Fruit fly (Drosophila melanogaster) whole organism, wandering third instar larva: ENCODE results near the gene Mf.

Source experiments
- Abd-B ChIP-seq: fragments of >200 bp; optimal IDR thresholded peaks from 2 replicates; lab custom pipeline; 2017; ENCODE audit warnings: missing biosample characterization, missing genetic modification characterization
- CG32264 ChIP-seq: fragments of 200-800 bp; sonication (Bioruptor generic); optimal IDR thresholded peaks from 2 replicates; lab custom pipeline; 2016; ENCODE audit warnings: missing biosample characterization, missing genetic modification characterization
- CG9705 ChIP-seq: fragments of 200-800 bp; sonication (Bioruptor generic); optimal IDR thresholded peaks from 2 replicates; lab custom pipeline; 2018; ENCODE audit warnings: missing biosample characterization, mild to moderate bottlenecking, missing genetic modification characterization
- CrebA ChIP-seq: fragments of 200-800 bp; sonication (Bioruptor generic); optimal IDR thresholded peaks from 2 replicates; lab custom pipeline; 2016; ENCODE audit warnings: missing biosample characterization, mild to moderate bottlenecking, missing genetic modification characterization, borderline replicate concordance
- Dfd ChIP-seq: fragments of >200 bp; optimal IDR thresholded peaks from 2 replicates; lab custom pipeline; 2017; ENCODE audit warnings: missing biosample characterization, missing genetic modification characterization
- Dif ChIP-seq: fragments of 200-275, 200-300 bp; sonication (Bioruptor generic); optimal IDR thresholded peaks from 2 replicates; lab custom pipeline; 2018; ENCODE audit warnings: missing biosample characterization, missing genetic modification characterization; ENCODE audit not compliant: partially characterized antibody
- GATAd ChIP-seq: sonication (Bioruptor generic); optimal IDR thresholded peaks from 2 replicates; lab custom pipeline; 2016; ENCODE audit warnings: missing biosample characterization, missing genetic modification characterization
- HLH106 ChIP-seq: fragments of 200-800 bp; optimal IDR thresholded peaks from 3 replicates; lab custom pipeline; 2019; ENCODE audit warnings: missing biosample characterization, mild to moderate bottlenecking, missing genetic modification characterization, moderate library complexity
- Hnf4 ChIP-seq: fragments of 200-800 bp; sonication (Bioruptor generic); optimal IDR thresholded peaks from 2 replicates; lab custom pipeline; 2016; ENCODE audit warnings: missing biosample characterization, mild to moderate bottlenecking, missing genetic modification characterization
- Hr78 ChIP-seq: fragments of >200 bp; optimal IDR thresholded peaks from 2 replicates; lab custom pipeline; 2017; ENCODE audit warnings: missing biosample characterization, missing genetic modification characterization
- Hr83 ChIP-seq: fragments of 200-300 bp; sonication (Bioruptor generic); optimal IDR thresholded peaks from 2 replicates; lab custom pipeline; 2016; ENCODE audit warnings: missing biosample characterization, mild to moderate bottlenecking, missing genetic modification characterization, moderate library complexity; ENCODE audit not compliant: poor library complexity, severe bottlenecking
- Jra ChIP-seq: sonication (Bioruptor generic); optimal IDR thresholded peaks from 2 replicates; lab custom pipeline; 2016; ENCODE audit warnings: missing biosample characterization, missing genetic modification characterization
- Mio ChIP-seq: sonication (Bioruptor generic); optimal IDR thresholded peaks from 2 replicates; lab custom pipeline; 2016; ENCODE audit warnings: missing biosample characterization, missing genetic modification characterization
- Myc ChIP-seq: fragments of >200 bp; optimal IDR thresholded peaks from 2 replicates; lab custom pipeline; 2017
- N ChIP-seq: fragments of >200 bp; optimal IDR thresholded peaks from 2 replicates; lab custom pipeline; 2018; ENCODE audit warnings: missing biosample characterization, missing external identifiers, missing genetic modification characterization
- OdsH ChIP-seq: fragments of 200-800 bp; sonication (Bioruptor generic); optimal IDR thresholded peaks from 2 replicates; lab custom pipeline; 2016; ENCODE audit warnings: missing biosample characterization, mild to moderate bottlenecking, missing genetic modification characterization
- Rel ChIP-seq, 2 experiments: fragments of 200-800 bp; sonication (Bioruptor generic) in 1 of 2; optimal IDR thresholded peaks; 2 replicates in 1 of 2; 3 replicates in 1 of 2; lab custom pipeline; 2016 to 2019; ENCODE audit warnings: mild to moderate bottlenecking in 2 of 2, missing biosample characterization in 2 of 2, missing genetic modification characterization in 2 of 2, moderate library complexity in 1 of 2
- Sp1 ChIP-seq: fragments of 200-800 bp; sonication (Bioruptor generic); optimal IDR thresholded peaks from 3 replicates; lab custom pipeline; 2019; ENCODE audit warnings: missing biosample characterization, mild to moderate bottlenecking, missing genetic modification characterization, moderate library complexity
- Vsx2 ChIP-seq: fragments of 200-300, 225-300 bp; sonication (Bioruptor generic); optimal IDR thresholded peaks from 2 replicates; lab custom pipeline; 2018; ENCODE audit warnings: missing biosample characterization, missing genetic modification characterization; ENCODE audit not compliant: partially characterized antibody
- br ChIP-seq: fragments of 200-800 bp; sonication (Bioruptor generic); optimal IDR thresholded peaks from 2 replicates; lab custom pipeline; 2016; ENCODE audit warnings: missing biosample characterization, missing genetic modification characterization
- brk ChIP-seq: fragments of 200-800 bp; sonication (Bioruptor generic); optimal IDR thresholded peaks from 2 replicates; lab custom pipeline; 2016; ENCODE audit warnings: missing biosample characterization, mild to moderate bottlenecking, missing genetic modification characterization
- dl ChIP-seq, 2 experiments: fragments of 175-275, 200-275 bp in 1 of 2; fragments of 200-275 bp in 1 of 2; sonication (Bioruptor generic); optimal IDR thresholded peaks; lab custom pipeline; 2018; ENCODE audit warnings: mild to moderate bottlenecking in 2 of 2, missing biosample characterization in 2 of 2, missing genetic modification characterization in 2 of 2, moderate library complexity in 2 of 2; ENCODE audit not compliant: partially characterized antibody in 2 of 2, insufficient read depth in 1 of 2
- dmrt93B ChIP-seq: fragments of 200-800 bp; sonication (Bioruptor generic); optimal IDR thresholded peaks from 2 replicates; lab custom pipeline; 2018; ENCODE audit warnings: missing biosample characterization, mild to moderate bottlenecking, missing genetic modification characterization
- dsf ChIP-seq: sonication (Bioruptor generic); optimal IDR thresholded peaks from 2 replicates; lab custom pipeline; 2016; ENCODE audit warnings: missing biosample characterization, missing genetic modification characterization, borderline replicate concordance
- ey ChIP-seq: fragments of 200-800 bp; sonication (Bioruptor generic); optimal IDR thresholded peaks from 2 replicates; lab custom pipeline; 2016; ENCODE audit warnings: missing biosample characterization, missing genetic modification characterization
- foxo ChIP-seq, 2 experiments: fragments of 200-800 bp; sonication (Bioruptor generic); optimal IDR thresholded peaks; 2 replicates in 1 of 2; 3 replicates in 1 of 2; lab custom pipeline; 2016 to 2017; ENCODE audit warnings: missing biosample characterization in 2 of 2, missing genetic modification characterization in 2 of 2
- fru ChIP-seq: fragments of 200-800 bp; sonication (Bioruptor generic); optimal IDR thresholded peaks from 3 replicates; lab custom pipeline; 2016; ENCODE audit warnings: missing biosample characterization, mild to moderate bottlenecking, missing genetic modification characterization
- h ChIP-seq: fragments of 200-800 bp; sonication (Bioruptor generic); optimal IDR thresholded peaks from 3 replicates; lab custom pipeline; 2016; ENCODE audit warnings: missing biosample characterization, mild to moderate bottlenecking, missing genetic modification characterization
- jim ChIP-seq: fragments of 175-275, 200-325 bp; sonication (Bioruptor generic); optimal IDR thresholded peaks from 2 replicates; lab custom pipeline; 2016; ENCODE audit warnings: missing biosample characterization, mild to moderate bottlenecking, missing genetic modification characterization
- lola ChIP-seq: fragments of >200 bp; optimal IDR thresholded peaks from 2 replicates; lab custom pipeline; 2017; ENCODE audit warnings: missing biosample characterization, missing genetic modification characterization
- pan ChIP-seq: fragments of >200 bp; optimal IDR thresholded peaks from 2 replicates; lab custom pipeline; 2017
- psq ChIP-seq: fragments of 200-800 bp; sonication (Bioruptor generic); optimal IDR thresholded peaks from 3 replicates; lab custom pipeline; 2017; ENCODE audit warnings: missing biosample characterization, mild to moderate bottlenecking, missing genetic modification characterization, moderate library complexity
- rgr ChIP-seq: fragments of 200-800 bp; sonication (Bioruptor generic); optimal IDR thresholded peaks from 3 replicates; lab custom pipeline; 2016; ENCODE audit warnings: missing biosample characterization, mild to moderate bottlenecking, missing genetic modification characterization
- sage ChIP-seq: fragments of 200-800 bp; sonication (Bioruptor generic); optimal IDR thresholded peaks from 2 replicates; lab custom pipeline; 2016; ENCODE audit warnings: missing biosample characterization, mild to moderate bottlenecking, missing genetic modification characterization
- sv ChIP-seq: fragments of 200-800 bp; sonication (Bioruptor generic); optimal IDR thresholded peaks from 3 replicates; lab custom pipeline; 2016; ENCODE audit warnings: missing biosample characterization, missing genetic modification characterization
- tai ChIP-seq: sonication (Bioruptor generic); optimal IDR thresholded peaks from 2 replicates; lab custom pipeline; 2016; ENCODE audit warnings: missing biosample characterization, missing genetic modification characterization
- usp ChIP-seq: fragments of >200 bp; optimal IDR thresholded peaks from 2 replicates; lab custom pipeline; 2017; ENCODE audit warnings: missing biosample characterization, missing genetic modification characterization
- woc ChIP-seq: sonication (Bioruptor generic); optimal IDR thresholded peaks from 2 replicates; lab custom pipeline; 2016; ENCODE audit warnings: missing biosample characterization, mild to moderate bottlenecking, missing genetic modification characterization

The Mf gene

dm6 chr3R:15225279-15225730 lies 44.0 kb upstream of the Mf start, which contains the start of the genes CG31344 and Caf1-55:
TSS of gene CG31344 (minus strand) at chr3R:15225329.
TSS of gene Caf1-55 (plus strand) at chr3R:15225576.
- no peak for TF ChIP-seq sage (GFP tag; lab: Kevin White, UChicago)
- TF ChIP-seq rgr (GFP tag; lab: Kevin White, UChicago): no peak
- no peak for TF ChIP-seq lola (GFP tag; lab: Kevin White, UChicago)
- no peak for TF ChIP-seq Hr78 (GFP tag; lab: Kevin White, UChicago)
- TF ChIP-seq dmrt93B (GFP tag; lab: Kevin White, UChicago): no peak
- no peak for TF ChIP-seq brk
- no peak for TF ChIP-seq Rel (GFP tag; optimal IDR thresholded peaks at IDR 0.05; lab: Kevin White, UChicago)
- TF ChIP-seq Rel (tag; optimal IDR thresholded peaks at IDR 0.05; lab: Kevin White, UChicago): peak; percentile 70
- peak; percentile 10 for TF ChIP-seq ey (GFP tag; lab: Kevin White, UChicago)
- no peak for TF ChIP-seq Hr83 (GFP tag; lab: Kevin White, UChicago)
- TF ChIP-seq h: no peak
- TF ChIP-seq Hnf4 (GFP tag; lab: Kevin White, UChicago): no peak
- TF ChIP-seq woc (GFP tag; lab: Kevin White, UChicago): no peak
- no peak for TF ChIP-seq Abd-B (GFP tag; lab: Kevin White, UChicago)
- no peak for TF ChIP-seq jim (GFP tag; lab: Kevin White, UChicago)
- peak; percentile 19 for TF ChIP-seq dsf (GFP tag; lab: Kevin White, UChicago)
- TF ChIP-seq Jra (GFP tag; lab: Kevin White, UChicago): peak; percentile 50
- TF ChIP-seq OdsH (GFP tag; lab: Kevin White, UChicago): no peak
- no peak for TF ChIP-seq usp

dm6 chr3R:15222973-15223372 lies 41.7 kb upstream of the Mf start, which contains the start of gene Polr2G:
TSS of gene Polr2G (minus strand) at chr3R:15223180.
- TF ChIP-seq rgr (GFP tag; lab: Kevin White, UChicago): no peak
- TF ChIP-seq Mio (GFP tag; lab: Kevin White, UChicago): no peak
- no peak for TF ChIP-seq OdsH (GFP tag; lab: Kevin White, UChicago)
- no peak for TF ChIP-seq CrebA (GFP tag; lab: Kevin White, UChicago)
- TF ChIP-seq fru: no peak
- no peak for TF ChIP-seq brk
- TF ChIP-seq N: no peak
- no peak for TF ChIP-seq Vsx2
- no peak for TF ChIP-seq lola (GFP tag; lab: Kevin White, UChicago)
- TF ChIP-seq sage (GFP tag; lab: Kevin White, UChicago): no peak
- no peak for TF ChIP-seq Dfd
- no peak for TF ChIP-seq Myc (lab: Kevin White, UChicago)
- no peak for TF ChIP-seq tai (GFP tag; lab: Kevin White, UChicago)
- TF ChIP-seq, all 38 proteins: peak for 0

dm6 chr3R:15218824-15219576 lies 37.7 kb upstream of the Mf start, which contains the start of the genes SIDL and CG12241:
TSS of gene SIDL (minus strand) at chr3R:15218874.
TSS of gene CG12241 (plus strand) at chr3R:15219256.
- TF ChIP-seq dl (GFP tag; optimal IDR thresholded peaks at IDR 0.05; lab: Kevin White, UChicago; ENCODE audit: insufficient read depth in 1 of 2, partially characterized antibody in 2 of 2): no peak
- no peak for TF ChIP-seq Jra (GFP tag; lab: Kevin White, UChicago)
- no peak for TF ChIP-seq pan
- TF ChIP-seq Rel (GFP tag; optimal IDR thresholded peaks at IDR 0.05; lab: Kevin White, UChicago): no peak
- TF ChIP-seq Rel (tag; optimal IDR thresholded peaks at IDR 0.05; lab: Kevin White, UChicago): peak; percentile 74
- TF ChIP-seq tai (GFP tag; lab: Kevin White, UChicago): no peak
- peak; percentile 28 to 94 for TF ChIP-seq foxo (GFP tag; optimal IDR thresholded peaks at IDR 0.05; lab: Kevin White, UChicago)
- peak; percentile 63 for TF ChIP-seq sv (GFP tag; lab: Kevin White, UChicago)
- TF ChIP-seq Sp1 (GFP tag; lab: Kevin White, UChicago): peak; percentile 75
- peak; percentile 77 for TF ChIP-seq ey (GFP tag; lab: Kevin White, UChicago)
- no peak for TF ChIP-seq lola (GFP tag; lab: Kevin White, UChicago)
- peak; percentile 41 for TF ChIP-seq Mio (GFP tag; lab: Kevin White, UChicago)
- no peak for TF ChIP-seq N
- TF ChIP-seq dsf (GFP tag; lab: Kevin White, UChicago): no peak
- TF ChIP-seq Hr83 (GFP tag; lab: Kevin White, UChicago): no peak
- peak; percentile 67 for TF ChIP-seq psq (GFP tag; lab: Kevin White, UChicago)
- TF ChIP-seq jim (GFP tag; lab: Kevin White, UChicago): no peak
- TF ChIP-seq fru: no peak
- no peak for TF ChIP-seq Abd-B (GFP tag; lab: Kevin White, UChicago)
- no peak for TF ChIP-seq Dfd
- TF ChIP-seq CG9705 (GFP tag; lab: Kevin White, UChicago): peak; percentile 72
- TF ChIP-seq Dif: no peak
- TF ChIP-seq CrebA (GFP tag; lab: Kevin White, UChicago): no peak
- no peak for TF ChIP-seq Myc (lab: Kevin White, UChicago)
- TF ChIP-seq Vsx2: no peak
- TF ChIP-seq rgr (GFP tag; lab: Kevin White, UChicago): peak; percentile 71
- no peak for TF ChIP-seq Hr78 (GFP tag; lab: Kevin White, UChicago)
- TF ChIP-seq brk: no peak
- TF ChIP-seq GATAd (GFP tag; lab: Kevin White, UChicago): peak; percentile 9
- TF ChIP-seq sage (GFP tag; lab: Kevin White, UChicago): no peak
- no peak for TF ChIP-seq usp
- TF ChIP-seq br: no peak
- no peak for TF ChIP-seq dmrt93B (GFP tag; lab: Kevin White, UChicago)
- peak; percentile 62 for TF ChIP-seq OdsH (GFP tag; lab: Kevin White, UChicago)
- TF ChIP-seq woc (GFP tag; lab: Kevin White, UChicago): no peak
- TF ChIP-seq Hnf4 (GFP tag; lab: Kevin White, UChicago): no peak
- TF ChIP-seq CG32264 (GFP tag; lab: Kevin White, UChicago): peak; percentile 83
- TF ChIP-seq HLH106 (tag; lab: Kevin White, UChicago): peak; percentile 94
- TF ChIP-seq h: peak; percentile 95
